Worm (Caenorhabditis elegans): Measurements from ENCODE around the gene mlc-5.

ce11 chrIII:13575610-13576232 is 47.4 kb upstream of the mlc-5 start, which contains the start of gene osm-7:
- TF ChIP-seq him-1 (tag; optimal IDR thresholded peaks at IDR 0.05) (no peak), W03F9.2 (tag; optimal IDR thresholded peaks at IDR 0.05) (no peak)

All from whole organism, L4/young adult.